Worm (Caenorhabditis elegans) whole organism, L4/young adult: Measurements from ENCODE around the gene T09F5.20.
"Not testable (repeated sequence)": the region's sequence is repeated elsewhere in the genome, so short reads cannot be mapped to it uniquely, and the experiment has no call there.

Experiments
- W03F9.2 ChIP-seq: fragments of 150-350 bp; optimal IDR thresholded peaks from 2 replicates; lab custom pipeline; 2014; ENCODE audit warnings: missing biosample characterization, missing genetic modification characterization
- him-1 ChIP-seq: sonication (generic microtip); optimal IDR thresholded peaks from 2 replicates; lab custom pipeline; 2016; ENCODE audit warnings: missing genotype, missing genetic modification reagents, missing genetic modification characterization, missing compliant biosample characterization

ce11 chrV:15105893-15106598, 41.6 kb downstream of the T09F5.20 start, which contains the start of gene C01G10.14:
- TF ChIP-seq him-1 (tag; lab: Kevin White, UChicago); W03F9.2: not testable (repeated sequence)
